Fruit fly (Drosophila melanogaster): ENCODE results near the gene CG5246.

DNA sequence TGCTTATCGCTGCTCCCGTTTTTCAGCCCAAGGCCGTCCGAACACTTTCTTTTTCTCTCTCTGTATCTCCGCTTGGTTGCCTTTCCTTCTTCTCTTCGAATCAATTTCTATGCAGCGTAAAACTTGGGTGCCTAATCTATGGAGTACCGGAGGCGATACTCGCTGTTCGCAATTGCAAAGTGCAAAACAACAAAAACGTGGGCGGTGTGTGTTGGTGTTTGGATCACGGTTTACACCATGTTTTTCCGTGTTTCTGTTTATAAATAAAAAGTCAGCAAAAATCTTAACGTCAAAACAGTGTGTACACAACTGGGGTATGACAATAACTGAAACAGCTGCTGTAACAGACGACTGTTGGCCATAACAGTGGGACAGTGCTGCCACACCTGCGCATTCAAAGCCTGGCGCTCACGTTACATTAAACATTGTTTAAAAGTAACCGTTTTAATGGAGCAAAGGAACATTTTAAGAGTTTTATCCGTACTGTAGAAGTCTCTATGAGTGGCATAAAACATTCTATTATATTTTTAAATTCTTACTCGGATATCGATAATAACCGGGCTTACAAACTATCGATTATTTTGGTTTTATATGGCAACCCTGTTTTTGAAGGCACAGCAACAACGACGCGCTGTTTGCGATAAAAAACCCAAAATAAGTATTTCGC, 13.3 kb downstream of the CG5246 start, which contains the start of the genes m-cup and Det:
- TF ChIP-seq CG1620 (GFP tag; optimal IDR thresholded peaks at IDR 0.05) (peak; percentile 62), CG11617 (GFP tag; optimal IDR thresholded peaks at IDR 0.05) (no peak), CG5204 (GFP tag; optimal IDR thresholded peaks at IDR 0.05) (peak; percentile 56), kay (GFP tag; ENCODE audit: borderline replicate concordance) (peak; percentile 17), Hr96 (GFP tag; optimal IDR thresholded peaks at IDR 0.05) (peak; percentile 46), toe (GFP tag; optimal IDR thresholded peaks at IDR 0.05) (peak; percentile 54), cnc (optimal IDR thresholded peaks at IDR 0.05) (no peak), CG14711 (tag; optimal IDR thresholded peaks at IDR 0.05) (peak; percentile 89), CG7101 (tag; optimal IDR thresholded peaks at IDR 0.05) (no peak)
